Worm (Caenorhabditis elegans): ENCODE measurements around the gene clec-162.

Gene clec-162

DNA sequence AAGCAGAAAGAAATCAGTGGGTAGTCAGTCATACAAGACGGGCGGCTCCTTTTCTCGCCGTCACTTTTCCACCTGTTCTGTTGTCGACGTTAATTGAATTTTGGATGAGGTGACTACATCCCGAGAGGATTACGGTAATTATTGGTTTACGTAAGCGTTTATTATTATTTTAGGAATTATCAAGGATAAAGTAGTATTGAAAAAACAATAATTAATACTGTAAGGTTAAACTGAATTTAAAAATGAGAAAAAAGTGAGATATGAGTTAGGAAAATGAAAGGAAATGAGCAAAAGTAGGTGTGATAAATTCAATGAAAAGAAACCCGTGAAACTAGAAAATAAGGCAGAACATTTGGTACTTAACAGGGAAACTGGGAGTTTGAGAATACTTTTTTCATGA is 13.9 kb upstream of the clec-162 start, which contains the start of gene hlh-4:
Gene hlh-4 (minus strand): TSS at position 101 of the 400 bp plus-strand sequence.
- TF ChIP-seq ceh-31 (tag; optimal IDR thresholded peaks at IDR 0.05): no peak
- TF ChIP-seq hlh-6 (tag; optimal IDR thresholded peaks at IDR 0.05): no peak
- TF ChIP-seq unc-42 (tag; optimal IDR thresholded peaks at IDR 0.05): no peak
- no peak for TF ChIP-seq odd-2 (tag; optimal IDR thresholded peaks at IDR 0.05)
- no peak for TF ChIP-seq fax-1 (tag; optimal IDR thresholded peaks at IDR 0.05)
- TF ChIP-seq sdc-2 (tag; optimal IDR thresholded peaks at IDR 0.05): no peak
- TF ChIP-seq unc-86 (tag; optimal IDR thresholded peaks at IDR 0.05): no peak
- no peak for TF ChIP-seq C38D4.7 (GFP tag; optimal IDR thresholded peaks at IDR 0.05)
- no peak for TF ChIP-seq elt-2 (tag; optimal IDR thresholded peaks at IDR 0.05)
- no peak for TF ChIP-seq ama-1 (optimal IDR thresholded peaks at IDR 0.05)

- TF ChIP-seq C08G9.2 (tag; optimal IDR thresholded peaks at IDR 0.05): no peak
- TF ChIP-seq syd-9 (tag; optimal IDR thresholded peaks at IDR 0.05): no peak
- no peak for TF ChIP-seq F13H6.1 (tag; optimal IDR thresholded peaks at IDR 0.05)
- TF ChIP-seq mec-3 (tag; optimal IDR thresholded peaks at IDR 0.05; ENCODE audit: borderline replicate concordance): no peak
- TF ChIP-seq gmeb-2 (tag; optimal IDR thresholded peaks at IDR 0.05): no peak
- TF ChIP-seq che-1 (tag; optimal IDR thresholded peaks at IDR 0.05): no peak
Measured at ce11 chrIII:9735857-9736256, 10.8 kb upstream of the clec-162 start, which contains the start of gene dao-6. Gene dao-6, minus strand, starts transcription at chrIII:9736201.

- no peak for TF ChIP-seq Y22D7AL.16 (tag; optimal IDR thresholded peaks at IDR 0.05)
- TF ChIP-seq K02D7.2 (tag; optimal IDR thresholded peaks at IDR 0.05): no peak
- TF ChIP-seq ets-4 (tag; optimal IDR thresholded peaks at IDR 0.05): no peak
- TF ChIP-seq ztf-16 (tag; optimal IDR thresholded peaks at IDR 0.05): no peak
- no peak for TF ChIP-seq dve-1 (tag; optimal IDR thresholded peaks at IDR 0.05)
- TF ChIP-seq hlh-13 (GFP tag; optimal IDR thresholded peaks at IDR 0.05): no peak
- TF ChIP-seq ceh-2 (tag; optimal IDR thresholded peaks at IDR 0.05): no peak
- TF ChIP-seq hlh-8 (tag; optimal IDR thresholded peaks at IDR 0.05): no peak
- TF ChIP-seq ref-2 (tag; optimal IDR thresholded peaks at IDR 0.05): no peak
- no peak for TF ChIP-seq fkh-10 (GFP tag; optimal IDR thresholded peaks at IDR 0.05)
- TF ChIP-seq pag-3 (tag; optimal IDR thresholded peaks at IDR 0.05; ENCODE audit: borderline replicate concordance): no peak
- no peak for TF ChIP-seq pat-9 (tag; optimal IDR thresholded peaks at IDR 0.05)
- TF ChIP-seq ceh-19 (GFP tag; optimal IDR thresholded peaks at IDR 0.05): no peak
- TF ChIP-seq npax-4 (tag; optimal IDR thresholded peaks at IDR 0.05): no peak
- no peak for TF ChIP-seq hlh-6 (tag; optimal IDR thresholded peaks at IDR 0.05)
- TF ChIP-seq unc-55 (GFP tag; optimal IDR thresholded peaks at IDR 0.05): no peak
- no peak for TF ChIP-seq sox-2 (GFP tag; IDR thresholded peaks at IDR 0.05)
- TF ChIP-seq dmd-4 (tag; optimal IDR thresholded peaks at IDR 0.05; ENCODE audit: borderline replicate concordance): no peak
- TF ChIP-seq ceh-18 (tag; optimal IDR thresholded peaks at IDR 0.05): no peak
Measured at ce11 chrIII:9734030-9734429, 9.0 kb upstream of the clec-162 start.

DNA sequence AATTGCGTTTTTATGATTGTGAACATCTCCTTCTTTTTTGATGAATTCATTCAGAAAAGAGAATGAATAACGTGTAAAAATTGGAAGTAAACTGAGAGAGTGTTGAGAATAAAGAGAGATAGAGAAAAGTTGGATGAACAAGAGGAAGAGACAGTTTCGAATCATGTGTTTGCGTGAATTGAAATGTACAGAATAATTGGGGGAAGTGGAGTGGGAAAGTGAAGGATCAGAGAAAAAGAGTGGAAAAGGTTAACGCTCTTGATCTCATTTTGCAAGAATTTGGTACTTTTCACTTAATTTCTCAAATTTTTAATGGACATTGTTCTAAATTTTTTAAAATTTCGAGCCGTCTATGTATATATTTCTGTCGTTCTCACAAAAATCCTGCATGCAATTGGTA is 8.3 kb upstream of the clec-162 start:
- no peak for TF ChIP-seq unc-55 (GFP tag; optimal IDR thresholded peaks at IDR 0.05)
- TF ChIP-seq ets-4 (tag; optimal IDR thresholded peaks at IDR 0.05): no peak
- TF ChIP-seq ahr-1 (tag; optimal IDR thresholded peaks at IDR 0.05): no peak
- no peak for TF ChIP-seq fax-1 (tag; optimal IDR thresholded peaks at IDR 0.05)
- no peak for TF ChIP-seq gmeb-2 (tag; optimal IDR thresholded peaks at IDR 0.05)
- TF ChIP-seq ceh-9 (tag; optimal IDR thresholded peaks at IDR 0.05): no peak
- no peak for TF ChIP-seq rnt-1 (tag; optimal IDR thresholded peaks at IDR 0.05)
- TF ChIP-seq eyg-1 (tag; optimal IDR thresholded peaks at IDR 0.05): no peak
- TF ChIP-seq syd-9 (tag; optimal IDR thresholded peaks at IDR 0.05): no peak
- TF ChIP-seq pha-2 (tag; optimal IDR thresholded peaks at IDR 0.05): no peak
- no peak for TF ChIP-seq pros-1 (tag; optimal IDR thresholded peaks at IDR 0.05)
- no peak for TF ChIP-seq tbx-2 (tag; optimal IDR thresholded peaks at IDR 0.05)
- no peak for TF ChIP-seq fkh-10 (GFP tag; optimal IDR thresholded peaks at IDR 0.05)
- TF ChIP-seq ceh-31 (tag; optimal IDR thresholded peaks at IDR 0.05): no peak
- no peak for TF ChIP-seq sox-4 (tag; optimal IDR thresholded peaks at IDR 0.05)
- no peak for TF ChIP-seq madf-2 (tag; optimal IDR thresholded peaks at IDR 0.05)
- no peak for TF ChIP-seq fkh-6 (tag; optimal IDR thresholded peaks at IDR 0.05)
- TF ChIP-seq pqm-1 (tag; optimal IDR thresholded peaks at IDR 0.05): no peak
- TF ChIP-seq pha-4 (tag; optimal IDR thresholded peaks at IDR 0.05): no peak

Data from whole organism, late embryonic.